Worm (Caenorhabditis elegans) whole organism, L1 larva: ENCODE results near the gene lgg-2.

Experiments
- C04F5.9 ChIP-seq: sonication (generic microtip); optimal IDR thresholded peaks from 2 replicates; lab custom pipeline; 2016; ENCODE audit warnings: missing genetic modification characterization, missing compliant biosample characterization
- Y116A8C.19 ChIP-seq: sonication (generic microtip); optimal IDR thresholded peaks from 2 replicates; lab custom pipeline; 2016; ENCODE audit warnings: missing compliant biosample characterization, missing genetic modification characterization, borderline replicate concordance
- aha-1 ChIP-seq: fragments of 150-350 bp; optimal IDR thresholded peaks from 2 replicates; lab custom pipeline; 2014; ENCODE audit warnings: missing biosample characterization, missing genetic modification characterization
- aly-2 ChIP-seq: fragments of 150-350 bp; optimal IDR thresholded peaks from 2 replicates; lab custom pipeline; 2014; ENCODE audit warnings: missing biosample characterization, missing genetic modification characterization
- ceh-8 ChIP-seq: fragments of 200-800 bp; sonication (Bioruptor generic); optimal IDR thresholded peaks from 2 replicates; lab custom pipeline; 2018; ENCODE audit warnings: mild to moderate bottlenecking, missing genetic modification characterization, moderate library complexity, missing compliant biosample characterization
- ceh-88 ChIP-seq: fragments of 200-800 bp; sonication (Bioruptor generic); IDR thresholded peaks from 2 replicates; pipeline ENCODE4 v1.3.6; 2022; ENCODE audit warnings: missing genetic modification characterization, missing compliant biosample characterization
- ces-1 ChIP-seq: fragments of 150-350 bp; optimal IDR thresholded peaks from 2 replicates; lab custom pipeline; 2014; ENCODE audit warnings: missing biosample characterization, missing genetic modification reagents, missing genetic modification characterization
- dpl-1 ChIP-seq, 3 experiments: fragments of 150-350 bp in 2 of 3; sonication (generic microtip) in 1 of 3; optimal IDR thresholded peaks; 2 replicates each; lab custom pipeline; 2014 to 2017; ENCODE audit warnings: missing biosample characterization in 3 of 3, missing genetic modification characterization in 3 of 3, missing genetic modification reagents in 3 of 3
- dsc-1 ChIP-seq: sonication (generic microtip); optimal IDR thresholded peaks from 2 replicates; lab custom pipeline; 2016; ENCODE audit warnings: mild to moderate bottlenecking, missing genetic modification characterization, missing compliant biosample characterization
- egl-13 ChIP-seq: sonication (generic microtip); optimal IDR thresholded peaks from 2 replicates; lab custom pipeline; 2016; ENCODE audit warnings: missing genotype, missing genetic modification reagents, missing genetic modification characterization, missing compliant biosample characterization
- egl-27 ChIP-seq, 2 experiments: fragments of 150-350 bp in 1 of 2; sonication (generic microtip); optimal IDR thresholded peaks; 3 replicates each; lab custom pipeline; 2017 to 2018; ENCODE audit warnings: missing biosample characterization in 2 of 2, missing genetic modification characterization in 2 of 2, missing genetic modification reagents in 2 of 2
- elt-2 ChIP-seq: sonication (generic microtip); optimal IDR thresholded peaks from 2 replicates; lab custom pipeline; 2016; ENCODE audit warnings: missing genetic modification characterization, mild to moderate bottlenecking, inconsistent platforms, missing compliant biosample characterization, missing genetic modification reagents
- ets-5 ChIP-seq: fragments of 200-800 bp; sonication (Bioruptor generic); IDR thresholded peaks from 2 replicates; pipeline ENCODE4 v1.3.6; 2022; ENCODE audit warnings: missing genetic modification characterization, missing compliant biosample characterization
- fkh-4 ChIP-seq: sonication (generic microtip); optimal IDR thresholded peaks from 2 replicates; lab custom pipeline; 2016; ENCODE audit warnings: missing compliant biosample characterization, missing genetic modification characterization, borderline replicate concordance
- fkh-8 ChIP-seq: sonication (generic microtip); optimal IDR thresholded peaks from 2 replicates; lab custom pipeline; 2016; ENCODE audit warnings: mild to moderate bottlenecking, missing genetic modification characterization, missing compliant biosample characterization
- fos-1 ChIP-seq: fragments of 150-350 bp; optimal IDR thresholded peaks from 2 replicates; lab custom pipeline; 2014; ENCODE audit warnings: missing biosample characterization, missing genetic modification characterization
- hlh-4 ChIP-seq: sonication (generic microtip); optimal IDR thresholded peaks from 2 replicates; lab custom pipeline; 2016; ENCODE audit warnings: mild to moderate bottlenecking, missing genetic modification characterization, missing compliant biosample characterization
- hpl-2 ChIP-seq: fragments of 150-350 bp; optimal IDR thresholded peaks from 2 replicates; lab custom pipeline; 2014; ENCODE audit warnings: missing biosample characterization, missing genetic modification reagents, missing genetic modification characterization
- irx-1 ChIP-seq: sonication (generic microtip); optimal IDR thresholded peaks from 2 replicates; lab custom pipeline; 2016; ENCODE audit warnings: missing genetic modification characterization, missing compliant biosample characterization
- lin-15B ChIP-seq: fragments of 150-350 bp; sonication (generic microtip); optimal IDR thresholded peaks from 3 replicates; lab custom pipeline; 2014; ENCODE audit warnings: missing biosample characterization, missing genetic modification characterization
- lin-35 ChIP-seq, 2 experiments: fragments of 150-350 bp; optimal IDR thresholded peaks; 2 replicates each; lab custom pipeline; 2014; ENCODE audit warnings: missing biosample characterization in 2 of 2, missing genetic modification characterization in 2 of 2, missing genetic modification reagents in 2 of 2
- lir-3 ChIP-seq: sonication (generic microtip); optimal IDR thresholded peaks from 2 replicates; lab custom pipeline; 2016; ENCODE audit warnings: mild to moderate bottlenecking, missing genetic modification characterization, moderate library complexity, missing compliant biosample characterization; ENCODE audit not compliant: poor library complexity
- mab-9 ChIP-seq: fragments of 200-800 bp; sonication (Bioruptor generic); IDR thresholded peaks from 2 replicates; pipeline ENCODE4 v1.3.6; 2022; ENCODE audit warnings: missing genetic modification reagents, missing genetic modification characterization, missing compliant biosample characterization
- mdl-1 ChIP-seq, 2 experiments: fragments of 150-350 bp; optimal IDR thresholded peaks; 2 replicates each; lab custom pipeline; 2014 to 2017; ENCODE audit warnings: missing biosample characterization in 2 of 2, missing genetic modification characterization in 2 of 2, inconsistent platforms in 1 of 2
- nhr-12 ChIP-seq: sonication (generic microtip); optimal IDR thresholded peaks from 2 replicates; lab custom pipeline; 2017; ENCODE audit warnings: missing biosample characterization, missing genetic modification characterization
- nhr-19 ChIP-seq: fragments of 200-800 bp; sonication (Bioruptor generic); conservative IDR thresholded peaks from 2 replicates; pipeline ENCODE4 v1.3.6; 2022; ENCODE audit warnings: missing genetic modification characterization, missing compliant biosample characterization
- nhr-20 ChIP-seq: sonication (generic microtip); optimal IDR thresholded peaks from 2 replicates; lab custom pipeline; 2016; ENCODE audit warnings: mild to moderate bottlenecking, missing genetic modification characterization, missing compliant biosample characterization
- nhr-71 ChIP-seq: sonication (generic microtip); optimal IDR thresholded peaks from 2 replicates; lab custom pipeline; 2016; ENCODE audit warnings: mild to moderate bottlenecking, missing genetic modification characterization, moderate library complexity, missing compliant biosample characterization
- nhr-76 ChIP-seq: sonication (generic microtip); optimal IDR thresholded peaks from 2 replicates; lab custom pipeline; 2017; ENCODE audit warnings: missing biosample characterization, missing genetic modification characterization
- nhr-77 ChIP-seq: fragments of 150-350 bp; optimal IDR thresholded peaks from 2 replicates; lab custom pipeline; 2014; ENCODE audit warnings: missing biosample characterization, missing genetic modification characterization
- nhr-85 ChIP-seq: sonication (generic microtip); peaks from one replicate; lab custom pipeline; 2016; ENCODE audit warnings: missing genetic modification characterization, inconsistent platforms, missing compliant biosample characterization
- pag-3 ChIP-seq: sonication (generic microtip); optimal IDR thresholded peaks from 2 replicates; lab custom pipeline; 2017; ENCODE audit warnings: missing genetic modification characterization, mild to moderate bottlenecking, missing compliant biosample characterization, antibody characterized with exemption, borderline replicate concordance; ENCODE audit not compliant: insufficient read depth
- pax-3 ChIP-seq: fragments of 200-800 bp; sonication (Bioruptor generic); optimal IDR thresholded peaks from 2 replicates; lab custom pipeline; 2018; ENCODE audit warnings: mild to moderate bottlenecking, missing genetic modification characterization, moderate library complexity, missing compliant biosample characterization
- pqm-1 ChIP-seq: sonication (generic microtip); optimal IDR thresholded peaks from 3 replicates; lab custom pipeline; 2017; ENCODE audit warnings: missing biosample characterization, missing genetic modification characterization
- skn-1 ChIP-seq: fragments of 150-350 bp; optimal IDR thresholded peaks from 2 replicates; lab custom pipeline; 2014; ENCODE audit warnings: missing biosample characterization, missing genetic modification characterization
- snpc-4 ChIP-seq: fragments of 150-350 bp; optimal IDR thresholded peaks from 2 replicates; lab custom pipeline; 2014; ENCODE audit warnings: missing biosample characterization, missing genetic modification characterization
- snu-23 ChIP-seq: sonication (generic microtip); optimal IDR thresholded peaks from 2 replicates; lab custom pipeline; 2016; ENCODE audit warnings: missing genetic modification characterization, missing compliant biosample characterization
- swsn-7 ChIP-seq: sonication (generic microtip); optimal IDR thresholded peaks from 2 replicates; lab custom pipeline; 2016; ENCODE audit warnings: missing genetic modification characterization, missing compliant biosample characterization
- tbx-2 ChIP-seq: sonication (generic microtip); optimal IDR thresholded peaks from 2 replicates; lab custom pipeline; 2016; ENCODE audit warnings: missing genetic modification characterization, missing compliant biosample characterization
- tlp-1 ChIP-seq: fragments of 150-350 bp; optimal IDR thresholded peaks from 2 replicates; lab custom pipeline; 2014; ENCODE audit warnings: missing biosample characterization, missing genetic modification characterization
- unc-130 ChIP-seq: fragments of 150-350 bp; optimal IDR thresholded peaks from 2 replicates; lab custom pipeline; 2017; ENCODE audit warnings: missing biosample characterization, missing genetic modification characterization, inconsistent platforms
- unc-30 ChIP-seq: sonication (generic microtip); optimal IDR thresholded peaks from 2 replicates; lab custom pipeline; 2017; ENCODE audit warnings: missing biosample characterization, missing genetic modification characterization
- unc-62 ChIP-seq: fragments of 150-350 bp; optimal IDR thresholded peaks from 2 replicates; lab custom pipeline; 2014; ENCODE audit warnings: missing biosample characterization, missing genetic modification reagents, missing genetic modification characterization
- unc-86 ChIP-seq: sonication (generic microtip); optimal IDR thresholded peaks from 2 replicates; lab custom pipeline; 2016; ENCODE audit warnings: missing genetic modification characterization, missing compliant biosample characterization
- unc-98 ChIP-seq: fragments of 200-800 bp; sonication (Bioruptor generic); IDR thresholded peaks from 2 replicates; pipeline ENCODE4 v1.3.6; 2022; ENCODE audit warnings: missing genetic modification characterization, missing compliant biosample characterization
- xbp-1 ChIP-seq: sonication (generic microtip); optimal IDR thresholded peaks from 2 replicates; lab custom pipeline; 2016; ENCODE audit warnings: missing genetic modification characterization, missing compliant biosample characterization
- zag-1 ChIP-seq: fragments of 150-350 bp; optimal IDR thresholded peaks from 2 replicates; lab custom pipeline; 2014; ENCODE audit warnings: missing biosample characterization, missing genetic modification characterization
- zip-4 ChIP-seq: fragments of 200-800 bp; sonication (Bioruptor generic); optimal IDR thresholded peaks from 2 replicates; lab custom pipeline; 2018; ENCODE audit warnings: mild to moderate bottlenecking, missing genetic modification characterization, moderate library complexity, missing compliant biosample characterization
- ztf-11 ChIP-seq, 2 experiments: sonication (generic microtip); optimal IDR thresholded peaks; 2 replicates each; lab custom pipeline; 2016 to 2017; ENCODE audit warnings: missing genetic modification characterization in 2 of 2, missing biosample characterization in 1 of 2, missing compliant biosample characterization in 1 of 2
- ztf-4 ChIP-seq: fragments of 150-350 bp; optimal IDR thresholded peaks from 2 replicates; lab custom pipeline; 2014; ENCODE audit warnings: missing biosample characterization, missing genetic modification characterization

Gene lgg-2

ce11 chrIV:10936906-10937540 is 1.3 kb upstream of the lgg-2 start, which contains the start of gene fic-1 (continued):
- TF ChIP-seq mdl-1 (tag; optimal IDR thresholded peaks at IDR 0.05; lab: Kevin White, UChicago) (peak in 1 of 2 experiments; percentile 73), nhr-85 (tag; lab: Kevin White, UChicago) (peak; percentile 57), aha-1 (tag; lab: Kevin White, UChicago) (no peak), lir-3 (tag; lab: Kevin White, UChicago) (peak; percentile 35), aly-2 (tag; lab: Kevin White, UChicago) (no peak), unc-62 (GFP tag; lab: Kevin White, UChicago) (no peak), xbp-1 (tag; lab: Kevin White, UChicago) (peak; percentile 46), unc-86 (peak; percentile 44), ets-5 (GFP tag; lab: Robert Waterston, UW) (no peak)

- TF ChIP-seq dpl-1 (GFP tag; optimal IDR thresholded peaks at IDR 0.05; lab: Kevin White, UChicago) = peak; percentile 62 to 68 (median 64)
- TF ChIP-seq fkh-8 (tag; lab: Kevin White, UChicago) = peak; percentile 94
- peak; percentile 78 for TF ChIP-seq skn-1
- no peak for TF ChIP-seq nhr-12
- no peak for TF ChIP-seq unc-30 (tag; lab: Kevin White, UChicago)
- no peak for TF ChIP-seq nhr-77 (tag; lab: Kevin White, UChicago)
- TF ChIP-seq lin-15B = no peak
- no peak for TF ChIP-seq Y116A8C.19
- peak; percentile 98 for TF ChIP-seq nhr-71 (tag; lab: Kevin White, UChicago)
- TF ChIP-seq mdl-1 (tag; optimal IDR thresholded peaks at IDR 0.05; lab: Kevin White, UChicago) = peak in 1 of 2 experiments; percentile 96
- TF ChIP-seq elt-2 (tag; lab: Kevin White, UChicago) = peak; percentile 50
- TF ChIP-seq ceh-88 (GFP tag; lab: Robert Waterston, UW) = peak; percentile 69
- peak; percentile 75 for TF ChIP-seq pax-3 (tag; lab: Kevin White, UChicago)
- peak; percentile 94 for TF ChIP-seq ztf-4 (tag; lab: Kevin White, UChicago)
- peak; percentile 87 for TF ChIP-seq ceh-8 (GFP tag; lab: Kevin White, UChicago)
- peak; percentile 93 for TF ChIP-seq nhr-85 (tag; lab: Kevin White, UChicago)
- peak; percentile 95 for TF ChIP-seq nhr-20 (tag; lab: Kevin White, UChicago)
- peak in 1 of 2 experiments; percentile 86 for TF ChIP-seq ztf-11 (tag; optimal IDR thresholded peaks at IDR 0.05; lab: Kevin White, UChicago)
- TF ChIP-seq fkh-4 = peak; percentile 88
- TF ChIP-seq pqm-1 (tag; lab: Kevin White, UChicago) = no peak
- peak; percentile 51 for TF ChIP-seq unc-98 (GFP tag; lab: Robert Waterston, UW)
- peak; percentile 43 for TF ChIP-seq snpc-4 (tag; lab: Kevin White, UChicago)
- TF ChIP-seq fos-1 = peak; percentile 77
- no peak for TF ChIP-seq zag-1 (tag; lab: Kevin White, UChicago)
- TF ChIP-seq hpl-2 (GFP tag; lab: Kevin White, UChicago) = peak; percentile 30
- peak; percentile 93 for TF ChIP-seq swsn-7 (tag; lab: Kevin White, UChicago)
- TF ChIP-seq tlp-1 (tag; lab: Kevin White, UChicago) = no peak
- TF ChIP-seq lin-35 (GFP tag; optimal IDR thresholded peaks at IDR 0.05; lab: Kevin White, UChicago) = peak; percentile 79 to 86
- peak; percentile 92 for TF ChIP-seq nhr-19 (GFP tag; lab: Robert Waterston, UW)
- peak; percentile 60 for TF ChIP-seq C04F5.9 (tag; lab: Kevin White, UChicago)
- TF ChIP-seq tbx-2 (tag; lab: Kevin White, UChicago) = peak; percentile 90
- TF ChIP-seq egl-13 (tag; lab: Kevin White, UChicago) = peak; percentile 83
- TF ChIP-seq xbp-1 (tag; lab: Kevin White, UChicago) = peak; percentile 91
- TF ChIP-seq irx-1 = peak; percentile 76
- no peak for TF ChIP-seq ces-1
- no peak for TF ChIP-seq hlh-4 (tag; lab: Kevin White, UChicago)
- TF ChIP-seq egl-27 (tag; optimal IDR thresholded peaks at IDR 0.05; lab: Kevin White, UChicago) = peak in 1 of 2 experiments; percentile 44
- TF ChIP-seq nhr-76 (tag; lab: Kevin White, UChicago) = no peak
- no peak for TF ChIP-seq pag-3 (tag; lab: Kevin White, UChicago)
- no peak for TF ChIP-seq mab-9
- peak; percentile 51 for TF ChIP-seq zip-4 (GFP tag; lab: Kevin White, UChicago)
- peak; percentile 99 for TF ChIP-seq dsc-1 (tag; lab: Kevin White, UChicago)
- peak; percentile 65 for TF ChIP-seq unc-130
- peak; percentile 96 for TF ChIP-seq snu-23 (GFP tag; lab: Kevin White, UChicago)
These were observed 367 bp downstream of the lgg-2 start for ce11 chrIV:10935336-10935735.
